Fruit fly (Drosophila melanogaster) whole organism, prepupa: ENCODE data around the gene CG6574.

ENCODE experiments used
- Blimp-1 ChIP-seq: fragments of 200-800 bp; sonication (Bioruptor generic); optimal IDR thresholded peaks from 3 replicates; lab custom pipeline; 2017; ENCODE audit warnings: missing biosample characterization, missing genetic modification characterization, mild to moderate bottlenecking, moderate library complexity, missing genetic modification reagents
- CG10631 ChIP-seq: fragments of 200-800 bp; sonication (Bioruptor generic); optimal IDR thresholded peaks from 2 replicates; lab custom pipeline; 2016; ENCODE audit warnings: missing biosample characterization, missing genetic modification characterization
- CG11294 ChIP-seq: fragments of 200-800 bp; sonication (Bioruptor generic); IDR thresholded peaks from 2 replicates; pipeline ENCODE4 v1.3.6; 2022; ENCODE audit warnings: missing biosample characterization, missing genetic modification characterization
- CG1621 ChIP-seq: fragments of 200-800 bp; sonication (Bioruptor generic); optimal IDR thresholded peaks from 3 replicates; lab custom pipeline; 2018; ENCODE audit warnings: missing biosample characterization, mild to moderate bottlenecking, missing genetic modification characterization
- CG16779 ChIP-seq: fragments of 200-800 bp; sonication (Bioruptor generic); optimal IDR thresholded peaks from 3 replicates; lab custom pipeline; 2017; ENCODE audit warnings: missing biosample characterization, mild to moderate bottlenecking, missing genetic modification characterization
- CG3032 ChIP-seq: fragments of 200-800 bp; optimal IDR thresholded peaks from 2 replicates; lab custom pipeline; 2019; ENCODE audit warnings: missing biosample characterization, mild to moderate bottlenecking, missing genetic modification characterization, moderate library complexity
- CG34406 ChIP-seq: fragments of 200-800 bp; sonication (Bioruptor generic); optimal IDR thresholded peaks from 3 replicates; lab custom pipeline; 2016; ENCODE audit warnings: missing biosample characterization, missing genetic modification characterization
- CG3919 ChIP-seq: fragments of 200-800 bp; sonication (Bioruptor generic); optimal IDR thresholded peaks from 3 replicates; lab custom pipeline; 2016; ENCODE audit warnings: missing biosample characterization, missing genetic modification characterization
- CG4318 ChIP-seq: fragments of 200-800 bp; sonication (Bioruptor generic); optimal IDR thresholded peaks from 3 replicates; lab custom pipeline; 2017; ENCODE audit warnings: missing biosample characterization, mild to moderate bottlenecking, missing genetic modification characterization
- CG6163 ChIP-seq: fragments of 200-800 bp; sonication (Bioruptor generic); IDR thresholded peaks from 3 replicates; pipeline ENCODE4 v1.3.6; 2022; ENCODE audit warnings: missing biosample characterization, missing genetic modification characterization
- CG6276 ChIP-seq: fragments of 200-800 bp; sonication (Bioruptor generic); optimal IDR thresholded peaks from 2 replicates; lab custom pipeline; 2017; ENCODE audit warnings: missing biosample characterization, mild to moderate bottlenecking, missing genetic modification characterization
- CG6792 ChIP-seq: fragments of 200-800 bp; sonication (Bioruptor generic); optimal IDR thresholded peaks from 3 replicates; lab custom pipeline; 2016; ENCODE audit warnings: missing biosample characterization, missing genetic modification characterization
- CG6808 ChIP-seq: fragments of 200-800 bp; sonication (Bioruptor generic); optimal IDR thresholded peaks from 3 replicates; lab custom pipeline; 2017; ENCODE audit warnings: missing biosample characterization, missing genetic modification characterization, mild to moderate bottlenecking, moderate library complexity, missing genetic modification reagents
- CG7368 ChIP-seq: fragments of 200-800 bp; sonication (Bioruptor generic); optimal IDR thresholded peaks from 3 replicates; lab custom pipeline; 2016; ENCODE audit warnings: missing biosample characterization, missing genetic modification characterization
- CG8319 ChIP-seq: fragments of 200-800 bp; sonication (Bioruptor generic); optimal IDR thresholded peaks from 3 replicates; lab custom pipeline; 2016; ENCODE audit warnings: missing biosample characterization, missing genetic modification characterization
- CG8632 ChIP-seq: fragments of 200-800 bp; sonication (Bioruptor generic); optimal IDR thresholded peaks from 3 replicates; lab custom pipeline; 2016; ENCODE audit warnings: missing biosample characterization, missing genetic modification characterization
- CG9139 ChIP-seq: fragments of 200-800 bp; sonication (Bioruptor generic); optimal IDR thresholded peaks from 3 replicates; lab custom pipeline; 2017; ENCODE audit warnings: missing biosample characterization, mild to moderate bottlenecking, missing genetic modification characterization
- Eip78C ChIP-seq: fragments of 200-800 bp; sonication (Bioruptor generic); peaks from one replicate; lab custom pipeline; 2016; ENCODE audit warnings: missing biosample characterization, missing genetic modification characterization
- Eip93F ChIP-seq: fragments of 200-800 bp; sonication (Bioruptor generic); optimal IDR thresholded peaks from 2 replicates; lab custom pipeline; 2016; ENCODE audit warnings: missing biosample characterization, mild to moderate bottlenecking, missing genetic modification characterization
- Gug ChIP-seq: fragments of 200-800 bp; sonication (Bioruptor generic); IDR thresholded peaks from 2 replicates; pipeline ENCODE4 v1.3.6; 2022; ENCODE audit warnings: missing biosample characterization, missing genetic modification characterization
- Hr39 ChIP-seq: fragments of 200-800 bp; sonication (Bioruptor generic); optimal IDR thresholded peaks from 2 replicates; lab custom pipeline; 2016; ENCODE audit warnings: missing biosample characterization, missing genetic modification characterization
- Hr4 ChIP-seq: fragments of 200-800 bp; sonication (Bioruptor generic); optimal IDR thresholded peaks from 3 replicates; lab custom pipeline; 2016; ENCODE audit warnings: missing biosample characterization, missing genetic modification characterization
- Lpt ChIP-seq: fragments of 200-800 bp; sonication (Bioruptor generic); optimal IDR thresholded peaks from 3 replicates; lab custom pipeline; 2016; ENCODE audit warnings: missing biosample characterization, missing genetic modification characterization
- Met ChIP-seq: fragments of 200-800 bp; sonication (Bioruptor generic); optimal IDR thresholded peaks from 3 replicates; lab custom pipeline; 2016; ENCODE audit warnings: missing biosample characterization, missing genetic modification characterization
- OdsH ChIP-seq: fragments of 200-800 bp; sonication (Bioruptor generic); optimal IDR thresholded peaks from 3 replicates; lab custom pipeline; 2016; ENCODE audit warnings: missing biosample characterization, missing genetic modification characterization
- Sox102F ChIP-seq: fragments of 200-800 bp; sonication (Bioruptor generic); optimal IDR thresholded peaks from 2 replicates; lab custom pipeline; 2016; ENCODE audit warnings: missing biosample characterization, mild to moderate bottlenecking, missing genetic modification characterization
- Sox14 ChIP-seq: fragments of 200-800 bp; sonication (Bioruptor generic); optimal IDR thresholded peaks from 3 replicates; lab custom pipeline; 2016; ENCODE audit warnings: missing biosample characterization, missing genetic modification characterization
- Sox15 ChIP-seq: fragments of 200-800 bp; sonication (Bioruptor generic); optimal IDR thresholded peaks from 3 replicates; lab custom pipeline; 2016; ENCODE audit warnings: missing biosample characterization, missing genetic modification characterization
- achi ChIP-seq: fragments of 200-800 bp; sonication (Bioruptor generic); optimal IDR thresholded peaks from 3 replicates; lab custom pipeline; 2016; ENCODE audit warnings: missing biosample characterization, missing genetic modification characterization
- acj6 ChIP-seq: fragments of 200-800 bp; sonication (Bioruptor generic); optimal IDR thresholded peaks from 3 replicates; lab custom pipeline; 2016; ENCODE audit warnings: missing biosample characterization, missing genetic modification characterization
- cyc ChIP-seq: fragments of 200-800 bp; sonication (Bioruptor generic); optimal IDR thresholded peaks from 3 replicates; lab custom pipeline; 2016; ENCODE audit warnings: missing biosample characterization, missing genetic modification characterization
- dac ChIP-seq: fragments of 200-800 bp; sonication (Bioruptor generic); optimal IDR thresholded peaks from 2 replicates; lab custom pipeline; 2017; ENCODE audit warnings: missing biosample characterization, mild to moderate bottlenecking, missing genetic modification characterization
- dsx ChIP-seq: fragments of 200-800 bp; optimal IDR thresholded peaks from 3 replicates; lab custom pipeline; 2019; ENCODE audit warnings: missing biosample characterization, mild to moderate bottlenecking, missing genetic modification characterization, moderate library complexity; ENCODE audit not compliant: poor library complexity, severe bottlenecking
- esn ChIP-seq: fragments of 200-800 bp; sonication (Bioruptor generic); optimal IDR thresholded peaks from 2 replicates; lab custom pipeline; 2016; ENCODE audit warnings: missing biosample characterization, mild to moderate bottlenecking, missing genetic modification characterization, moderate library complexity
- fd59A ChIP-seq: fragments of 200-800 bp; sonication (Bioruptor generic); optimal IDR thresholded peaks from 2 replicates; lab custom pipeline; 2017; ENCODE audit warnings: missing biosample characterization, mild to moderate bottlenecking, missing genetic modification characterization, missing genetic modification reagents
- fd85E ChIP-seq: fragments of 200-800 bp; sonication (Bioruptor generic); optimal IDR thresholded peaks from 3 replicates; lab custom pipeline; 2016; ENCODE audit warnings: missing biosample characterization, missing genetic modification characterization
- fkh ChIP-seq: fragments of 200-800 bp; sonication (Bioruptor generic); optimal IDR thresholded peaks from 3 replicates; lab custom pipeline; 2017; ENCODE audit warnings: missing biosample characterization, mild to moderate bottlenecking, missing genetic modification characterization, moderate library complexity
- net ChIP-seq: fragments of 200-800 bp; sonication (Bioruptor generic); optimal IDR thresholded peaks from 3 replicates; lab custom pipeline; 2016; ENCODE audit warnings: missing biosample characterization, missing genetic modification characterization
- pdm3 ChIP-seq: fragments of 200-800 bp; sonication (Bioruptor generic); optimal IDR thresholded peaks from 3 replicates; lab custom pipeline; 2016; ENCODE audit warnings: missing biosample characterization, missing genetic modification characterization
- salr ChIP-seq, 2 experiments: fragments of 200-800 bp; sonication (Bioruptor generic); optimal IDR thresholded peaks; 3 replicates each; lab custom pipeline; 2016 to 2018; ENCODE audit warnings: missing biosample characterization in 2 of 2, missing genetic modification characterization in 2 of 2, mild to moderate bottlenecking in 1 of 2
- ss ChIP-seq, 2 experiments: fragments of 200-800 bp; sonication (Bioruptor generic); optimal IDR thresholded peaks; 2 replicates in 1 of 2; 3 replicates in 1 of 2; lab custom pipeline; 2017 to 2018; ENCODE audit warnings: mild to moderate bottlenecking in 2 of 2, missing biosample characterization in 2 of 2, missing genetic modification characterization in 2 of 2, moderate library complexity in 1 of 2
- topi ChIP-seq: fragments of 200-800 bp; sonication (Bioruptor generic); optimal IDR thresholded peaks from 3 replicates; lab custom pipeline; 2016; ENCODE audit warnings: missing biosample characterization, missing genetic modification characterization

CG6574 gene

dm6 chr3R:10854243-10854874 lies 8.4 kb downstream of the CG6574 start, which contains the start of the genes CG6567 and CG4511:
TSS of gene CG6567 (minus strand) at chr3R:10854451.
TSS of gene CG4511 (plus strand) at chr3R:10854501.
- TF ChIP-seq CG8632 (GFP tag; lab: Kevin White, UChicago) (no peak), CG1621 (tag; lab: Kevin White, UChicago) (peak; percentile 87)

dm6 chr3R:10852232-10852774 lies 10.5 kb downstream of the CG6574 start, which contains the start of gene CG4565:
TSS of gene CG4565 (plus strand) at chr3R:10852724.
- TF ChIP-seq Met (GFP tag; lab: Kevin White, UChicago) (no peak), CG9139 (GFP tag; lab: Kevin White, UChicago) (no peak), Eip78C (GFP tag; lab: Kevin White, UChicago) (peak; percentile 24), net (GFP tag; lab: Kevin White, UChicago) (no peak), fkh (peak; percentile 49)

dm6 chr3R:10850636-10851035 lies 12.2 kb downstream of the CG6574 start:
- TF ChIP-seq CG10631 (GFP tag; lab: Kevin White, UChicago) (no peak), Sox15 (GFP tag; lab: Kevin White, UChicago) (no peak), fkh (no peak), Eip78C (GFP tag; lab: Kevin White, UChicago) (peak; percentile 5), topi (no peak), CG16779 (tag; lab: Kevin White, UChicago) (no peak)

- TF ChIP-seq OdsH (peak; percentile 92), Lpt (GFP tag; lab: Kevin White, UChicago) (peak; percentile 93), Eip93F (GFP tag; lab: Kevin White, UChicago) (peak; percentile 90), fkh (peak; percentile 30), pdm3 (GFP tag; lab: Kevin White, UChicago) (peak; percentile 89), Hr4 (GFP tag; lab: Kevin White, UChicago) (peak; percentile 91), CG6792 (GFP tag; lab: Kevin White, UChicago) (peak; percentile 84), Sox14 (GFP tag; lab: Kevin White, UChicago) (peak; percentile 88), Eip78C (GFP tag; lab: Kevin White, UChicago) (peak; percentile 97), cyc (GFP tag; lab: Kevin White, UChicago) (peak; percentile 77), dac (peak; percentile 82), dsx (GFP tag; lab: Kevin White, UChicago) (peak; percentile 87), Sox15 (GFP tag; lab: Kevin White, UChicago) (peak; percentile 55), Blimp-1 (GFP tag; lab: Kevin White, UChicago) (peak; percentile 77), CG7368 (GFP tag; lab: Kevin White, UChicago) (peak; percentile 86), acj6 (peak; percentile 90), CG6163 (GFP tag; lab: Robert Waterston, UW) (peak; percentile 95), Sox102F (peak; percentile 91), CG10631 (GFP tag; lab: Kevin White, UChicago) (peak; percentile 92), achi (GFP tag; lab: Kevin White, UChicago) (peak; percentile 92), CG6808 (GFP tag; lab: Kevin White, UChicago) (peak; percentile 87), CG34406 (peak; percentile 90), CG1621 (tag; lab: Kevin White, UChicago) (peak; percentile 86), topi (peak; percentile 92), salr (GFP tag; optimal IDR thresholded peaks at IDR 0.05; lab: Kevin White, UChicago) (peak; percentile 83 to 94), fd59A (GFP tag; lab: Kevin White, UChicago) (peak; percentile 78), esn (GFP tag; lab: Kevin White, UChicago) (peak; percentile 92), Hr39 (GFP tag; lab: Kevin White, UChicago) (peak; percentile 69), ss (GFP tag; optimal IDR thresholded peaks at IDR 0.05; lab: Kevin White, UChicago) (peak; percentile 89 to 92), Gug (peak; percentile 94), CG4318 (GFP tag; lab: Kevin White, UChicago) (peak; percentile 92), CG6276 (peak; percentile 97), CG11294 (peak; percentile 93), CG3032 (tag; lab: Kevin White, UChicago) (peak; percentile 93), CG9139 (GFP tag; lab: Kevin White, UChicago) (peak; percentile 88), CG3919 (GFP tag; lab: Kevin White, UChicago) (peak; percentile 95), fd85E (GFP tag; lab: Kevin White, UChicago) (peak; percentile 81), CG8319 (GFP tag; lab: Kevin White, UChicago) (peak; percentile 70)
These were observed 13.2 kb downstream of the CG6574 start, which contains the start of gene CG42394 for dm6 chr3R:10849515-10849973. TSS of gene CG42394 (plus strand) at chr3R:10849825.
